Fruit fly (Drosophila melanogaster) S2 (cell line): ENCODE measurements around the gene Mccc1.

Experiments used
- CG8478 ChIP-seq: fragments of >200 bp; optimal IDR thresholded peaks from 2 replicates; lab custom pipeline; 2018
- CTCF ChIP-seq, 2 experiments: fragments of >200 bp; optimal IDR thresholded peaks; 2 replicates each; lab custom pipeline; 2018

DNA sequence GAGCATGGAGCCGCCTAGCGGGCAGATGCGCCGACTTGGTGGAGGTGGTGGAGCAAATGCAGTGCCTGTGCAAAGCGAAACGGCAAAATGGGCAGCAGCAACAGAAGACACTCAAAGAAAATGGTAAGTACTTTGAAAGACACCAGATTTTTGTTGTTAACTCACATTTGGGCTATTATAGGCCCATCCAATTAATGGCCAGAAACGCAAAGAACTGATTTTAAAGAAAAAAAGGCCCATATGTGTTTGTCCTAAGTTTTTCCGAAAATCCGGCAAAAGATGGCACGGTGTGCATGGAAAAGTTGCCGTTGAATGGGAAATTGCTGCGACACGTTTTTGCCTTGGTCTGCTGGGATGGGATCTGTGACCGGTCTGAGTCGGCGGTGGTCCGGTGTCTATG, 25.5 kb downstream of the Mccc1 start:
- TF ChIP-seq CG8478 (lab: Kevin White, UChicago) (no peak), CTCF (optimal IDR thresholded peaks at IDR 0.05; lab: Kevin White, UChicago) (no peak)
